Fruit fly (Drosophila melanogaster) whole organism, adult: Measurements from ENCODE around the gene CG9269.

Source experiments
- CG11617 ChIP-seq: fragments of 200-800 bp; sonication (Bioruptor generic); optimal IDR thresholded peaks from 2 replicates; lab custom pipeline; 2017; ENCODE audit warnings: mild to moderate bottlenecking, missing biosample characterization, missing genetic modification reagents, missing genetic modification characterization
- CG33017 ChIP-seq: fragments of 200-800 bp; sonication (Bioruptor generic); optimal IDR thresholded peaks from 2 replicates; lab custom pipeline; 2018; ENCODE audit warnings: missing biosample characterization, mild to moderate bottlenecking, missing genetic modification characterization, moderate library complexity
- CG7101 ChIP-seq: fragments of 200-800 bp; sonication (Bioruptor generic); optimal IDR thresholded peaks from 2 replicates; lab custom pipeline; 2018; ENCODE audit warnings: missing biosample characterization, mild to moderate bottlenecking, missing genetic modification characterization, moderate library complexity
- Hr96 ChIP-seq: fragments of 200-800 bp; sonication (Bioruptor generic); optimal IDR thresholded peaks from 2 replicates; lab custom pipeline; 2016; ENCODE audit warnings: missing biosample characterization, missing genetic modification characterization
- cic ChIP-seq: fragments of 200-800 bp; sonication (Bioruptor generic); optimal IDR thresholded peaks from 2 replicates; lab custom pipeline; 2017; ENCODE audit warnings: missing biosample characterization, mild to moderate bottlenecking, missing genetic modification characterization, moderate library complexity
- cnc ChIP-seq, 2 experiments: fragments of >200 bp; optimal IDR thresholded peaks; 2 replicates each; lab custom pipeline; 2017
- kay ChIP-seq: fragments of 200-800 bp; sonication (Bioruptor generic); peaks from one replicate; lab custom pipeline; 2016; ENCODE audit warnings: missing biosample characterization, missing genetic modification characterization, borderline replicate concordance
- ovo ChIP-seq: fragments of 200-800 bp; sonication (Bioruptor generic); optimal IDR thresholded peaks from 2 replicates; lab custom pipeline; 2016; ENCODE audit warnings: missing biosample characterization, missing genetic modification characterization
- pad ChIP-seq: fragments of 200-800 bp; sonication (Bioruptor generic); optimal IDR thresholded peaks from 3 replicates; lab custom pipeline; 2017; ENCODE audit warnings: missing biosample characterization, missing genetic modification characterization, mild to moderate bottlenecking, moderate library complexity, missing genetic modification reagents

DNA sequence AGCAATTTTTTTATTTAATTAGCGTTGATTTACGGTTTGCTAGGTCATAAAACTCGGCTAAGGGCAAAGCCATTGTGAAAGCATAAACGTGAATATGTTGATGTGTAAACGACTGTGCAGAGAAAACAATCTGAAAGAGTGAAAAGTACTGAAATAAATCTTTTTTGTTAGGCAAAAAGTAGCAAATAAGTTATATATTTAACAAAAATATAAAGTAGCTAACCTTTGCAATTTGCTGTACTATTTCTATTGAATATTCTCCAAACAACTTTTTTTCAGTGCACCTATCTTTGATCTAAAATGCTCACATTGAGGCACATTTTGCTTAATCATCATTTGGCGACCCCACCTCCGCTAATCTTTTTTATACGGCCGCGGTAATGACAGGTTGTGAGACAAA, 19.3 kb upstream of the CG9269 start:
- no peak for TF ChIP-seq Hr96 (GFP tag; lab: Kevin White, UChicago)
- TF ChIP-seq kay (GFP tag; lab: Kevin White, UChicago): no peak
- no peak for TF ChIP-seq CG11617 (GFP tag; lab: Kevin White, UChicago)
- no peak for TF ChIP-seq cic (GFP tag; lab: Kevin White, UChicago)
- TF ChIP-seq cnc (optimal IDR thresholded peaks at IDR 0.05; lab: Kevin White, UChicago): no peak
- TF ChIP-seq ovo (GFP tag; lab: Kevin White, UChicago): no peak
- TF ChIP-seq CG33017 (tag; lab: Kevin White, UChicago): no peak
- no peak for TF ChIP-seq CG7101
- TF ChIP-seq pad: no peak
